Worm (Caenorhabditis elegans) whole organism, late embryonic: ENCODE measurements around the gene C30G12.1.

Experiments
- ceh-19 ChIP-seq: fragments of 200-800 bp; sonication (Bioruptor generic); optimal IDR thresholded peaks from 2 replicates; lab custom pipeline; 2018; ENCODE audit warnings: mild to moderate bottlenecking, missing genetic modification characterization, missing compliant biosample characterization
- ceh-9 ChIP-seq: sonication (generic microtip); optimal IDR thresholded peaks from 2 replicates; lab custom pipeline; 2016; ENCODE audit warnings: mild to moderate bottlenecking, missing genetic modification characterization, inconsistent platforms, missing compliant biosample characterization
- fax-1 ChIP-seq: sonication (generic microtip); optimal IDR thresholded peaks from 2 replicates; lab custom pipeline; 2016; ENCODE audit warnings: missing genotype, missing genetic modification characterization, missing compliant biosample characterization
- hlh-13 ChIP-seq: fragments of 200-800 bp; sonication (Bioruptor generic); optimal IDR thresholded peaks from 2 replicates; lab custom pipeline; 2018; ENCODE audit warnings: mild to moderate bottlenecking, missing genetic modification characterization, missing compliant biosample characterization
- hlh-6 ChIP-seq: sonication (generic microtip); optimal IDR thresholded peaks from 2 replicates; lab custom pipeline; 2016; ENCODE audit warnings: missing genotype, missing genetic modification characterization, missing compliant biosample characterization
- lin-11 ChIP-seq: fragments of 200-800 bp; sonication (Bioruptor generic); optimal IDR thresholded peaks from 2 replicates; lab custom pipeline; 2018; ENCODE audit warnings: mild to moderate bottlenecking, missing genetic modification characterization, missing compliant biosample characterization
- mec-3 ChIP-seq: sonication (generic microtip); optimal IDR thresholded peaks from 2 replicates; lab custom pipeline; 2016; ENCODE audit warnings: borderline replicate concordance, missing genetic modification characterization, missing compliant biosample characterization
- nhr-11 ChIP-seq: fragments of 150-350 bp; optimal IDR thresholded peaks from 2 replicates; lab custom pipeline; 2014; ENCODE audit warnings: missing biosample characterization, missing genetic modification characterization
- nhr-232 ChIP-seq: sonication (generic microtip); optimal IDR thresholded peaks from 2 replicates; lab custom pipeline; 2016; ENCODE audit warnings: missing genetic modification characterization, missing compliant biosample characterization
- pax-1 ChIP-seq: fragments of 150-350 bp; optimal IDR thresholded peaks from 2 replicates; lab custom pipeline; 2014; ENCODE audit warnings: missing biosample characterization, missing genetic modification characterization
- sox-4 ChIP-seq: sonication (generic microtip); optimal IDR thresholded peaks from 2 replicates; lab custom pipeline; 2017; ENCODE audit warnings: mild to moderate bottlenecking, missing genetic modification characterization, inconsistent platforms, missing compliant biosample characterization
- unc-3 ChIP-seq, 2 experiments: fragments of 200-800 bp in 1 of 2; sonication (Bioruptor generic) in 1 of 2; sonication (generic microtip) in 1 of 2; conservative IDR thresholded peaks in 1 of 2; optimal IDR thresholded peaks in 1 of 2; 2 replicates each; pipeline versions ENCODE4 v1.3.6 to Lab custom; 2016 to 2022; ENCODE audit warnings: missing compliant biosample characterization in 2 of 2, missing genetic modification characterization in 2 of 2, missing genetic modification reagents in 1 of 2

Gene C30G12.1

ce11 chrII:7348063-7348462 is 48.9 kb downstream of the C30G12.1 start:
- no peak for TF ChIP-seq fax-1 (tag; lab: Kevin White, UChicago)
- TF ChIP-seq ceh-19 (GFP tag; lab: Kevin White, UChicago) = no peak
- TF ChIP-seq unc-3 (GFP tag; conservative IDR thresholded peaks at IDR 0.05; lab: Robert Waterston, UW) = no peak
- TF ChIP-seq unc-3 (tag; optimal IDR thresholded peaks at IDR 0.05; lab: Kevin White, UChicago) = no peak
- no peak for TF ChIP-seq nhr-11 (tag; lab: Kevin White, UChicago)
- no peak for TF ChIP-seq hlh-6 (tag; lab: Kevin White, UChicago)
- no peak for TF ChIP-seq sox-4 (tag; lab: Kevin White, UChicago)
- TF ChIP-seq mec-3 (tag; lab: Kevin White, UChicago) = no peak
- TF ChIP-seq pax-1 (tag; lab: Kevin White, UChicago) = no peak
- TF ChIP-seq lin-11 (tag; lab: Kevin White, UChicago) = no peak
- no peak for TF ChIP-seq hlh-13 (GFP tag; lab: Kevin White, UChicago)
- no peak for TF ChIP-seq nhr-232 (tag; lab: Kevin White, UChicago)
- TF ChIP-seq ceh-9 (tag; lab: Kevin White, UChicago) = no peak
